Worm (Caenorhabditis elegans) whole organism, L1 larva: ENCODE data around the gene fbxa-6.

Experiments used
- C04F5.9 ChIP-seq: sonication (generic microtip); optimal IDR thresholded peaks from 2 replicates; lab custom pipeline; 2016; ENCODE audit warnings: missing genetic modification characterization, missing compliant biosample characterization
- C16A3.4 ChIP-seq: fragments of 150-350 bp; optimal IDR thresholded peaks from 2 replicates; lab custom pipeline; 2014; ENCODE audit warnings: missing biosample characterization, missing genetic modification characterization
- C34B4.2 ChIP-seq: sonication (generic microtip); optimal IDR thresholded peaks from 2 replicates; lab custom pipeline; 2017; ENCODE audit warnings: mild to moderate bottlenecking, missing genetic modification characterization, missing compliant biosample characterization
- F16B12.6 ChIP-seq: fragments of 150-350 bp; optimal IDR thresholded peaks from 2 replicates; lab custom pipeline; 2014; ENCODE audit warnings: missing biosample characterization, missing genetic modification characterization
- Y116A8C.19 ChIP-seq: sonication (generic microtip); optimal IDR thresholded peaks from 2 replicates; lab custom pipeline; 2016; ENCODE audit warnings: missing compliant biosample characterization, missing genetic modification characterization, borderline replicate concordance
- alr-1 ChIP-seq: fragments of 200-800 bp; sonication (Bioruptor generic); optimal IDR thresholded peaks from 2 replicates; lab custom pipeline; 2018; ENCODE audit warnings: borderline replicate concordance, mild to moderate bottlenecking, missing genetic modification characterization, missing compliant biosample characterization
- ama-1 ChIP-seq: fragments of 150-350 bp; optimal IDR thresholded peaks from 2 replicates; lab custom pipeline; 2014
- blmp-1 ChIP-seq: fragments of 150-350 bp; optimal IDR thresholded peaks from 2 replicates; lab custom pipeline; 2014; ENCODE audit warnings: missing biosample characterization, missing genetic modification characterization
- ceh-63 ChIP-seq: fragments of 200-800 bp; sonication (Bioruptor generic); optimal IDR thresholded peaks from 2 replicates; lab custom pipeline; 2018; ENCODE audit warnings: mild to moderate bottlenecking, missing genetic modification characterization, missing compliant biosample characterization
- ceh-88 ChIP-seq: fragments of 200-800 bp; sonication (Bioruptor generic); IDR thresholded peaks from 2 replicates; pipeline ENCODE4 v1.3.6; 2022; ENCODE audit warnings: missing genetic modification characterization, missing compliant biosample characterization
- ceh-90 ChIP-seq: sonication (generic microtip); optimal IDR thresholded peaks from 2 replicates; lab custom pipeline; 2016; ENCODE audit warnings: missing genetic modification characterization, missing compliant biosample characterization
- ces-1 ChIP-seq: fragments of 150-350 bp; optimal IDR thresholded peaks from 2 replicates; lab custom pipeline; 2014; ENCODE audit warnings: missing biosample characterization, missing genetic modification reagents, missing genetic modification characterization
- dsc-1 ChIP-seq: sonication (generic microtip); optimal IDR thresholded peaks from 2 replicates; lab custom pipeline; 2016; ENCODE audit warnings: mild to moderate bottlenecking, missing genetic modification characterization, missing compliant biosample characterization
- efl-1 ChIP-seq, 4 experiments: fragments of 150-350 bp; optimal IDR thresholded peaks in 3 of 4; peaks in 1 of 4; 1 replicate in 1 of 4; 2 replicates in 3 of 4; lab custom pipeline; 2014; ENCODE audit warnings: missing biosample characterization in 2 of 4, missing genetic modification characterization in 2 of 4, missing genetic modification reagents in 2 of 4
- efl-3 ChIP-seq: fragments of 200-800 bp; sonication (Bioruptor generic); optimal IDR thresholded peaks from 2 replicates; lab custom pipeline; 2018; ENCODE audit warnings: mild to moderate bottlenecking, missing genetic modification characterization, missing compliant biosample characterization
- egl-27 ChIP-seq, 2 experiments: fragments of 150-350 bp in 1 of 2; sonication (generic microtip); optimal IDR thresholded peaks; 3 replicates each; lab custom pipeline; 2017 to 2018; ENCODE audit warnings: missing biosample characterization in 2 of 2, missing genetic modification characterization in 2 of 2, missing genetic modification reagents in 2 of 2
- elt-2 ChIP-seq: sonication (generic microtip); optimal IDR thresholded peaks from 2 replicates; lab custom pipeline; 2016; ENCODE audit warnings: missing genetic modification characterization, mild to moderate bottlenecking, inconsistent platforms, missing compliant biosample characterization, missing genetic modification reagents
- elt-3 ChIP-seq, 6 experiments: fragments of 150-350 bp in 1 of 6; sonication (generic microtip); optimal IDR thresholded peaks; 2 replicates each; lab custom pipeline; 2017 to 2018; ENCODE audit warnings: missing biosample characterization in 6 of 6, missing genetic modification characterization in 6 of 6, inconsistent platforms in 1 of 6
- ets-5 ChIP-seq: fragments of 200-800 bp; sonication (Bioruptor generic); IDR thresholded peaks from 2 replicates; pipeline ENCODE4 v1.3.6; 2022; ENCODE audit warnings: missing genetic modification characterization, missing compliant biosample characterization
- fkh-8 ChIP-seq: sonication (generic microtip); optimal IDR thresholded peaks from 2 replicates; lab custom pipeline; 2016; ENCODE audit warnings: mild to moderate bottlenecking, missing genetic modification characterization, missing compliant biosample characterization
- hlh-17 ChIP-seq: fragments of 200-800 bp; sonication (Bioruptor generic); optimal IDR thresholded peaks from 2 replicates; lab custom pipeline; 2018; ENCODE audit warnings: missing genetic modification characterization, mild to moderate bottlenecking, missing compliant biosample characterization, moderate library complexity, borderline replicate concordance
- jun-1 ChIP-seq: fragments of 150-350 bp; optimal IDR thresholded peaks from 2 replicates; lab custom pipeline; 2014; ENCODE audit warnings: missing biosample characterization, missing genetic modification reagents, missing genetic modification characterization
- lin-13 ChIP-seq: fragments of 150-350 bp; optimal IDR thresholded peaks from 2 replicates; lab custom pipeline; 2014; ENCODE audit warnings: missing biosample characterization, missing genetic modification reagents, missing genetic modification characterization
- lin-14 ChIP-seq: fragments of 200-800 bp; sonication (Bioruptor generic); optimal IDR thresholded peaks from 2 replicates; lab custom pipeline; 2018; ENCODE audit warnings: mild to moderate bottlenecking, missing genetic modification characterization, moderate library complexity, missing compliant biosample characterization
- lin-15B ChIP-seq: fragments of 150-350 bp; sonication (generic microtip); optimal IDR thresholded peaks from 3 replicates; lab custom pipeline; 2014; ENCODE audit warnings: missing biosample characterization, missing genetic modification characterization
- lsy-2 ChIP-seq, 2 experiments: fragments of 150-350 bp; optimal IDR thresholded peaks; 2 replicates each; lab custom pipeline; 2014; ENCODE audit warnings: missing biosample characterization in 2 of 2, missing genetic modification characterization in 2 of 2
- mdl-1 ChIP-seq, 2 experiments: fragments of 150-350 bp; optimal IDR thresholded peaks; 2 replicates each; lab custom pipeline; 2014 to 2017; ENCODE audit warnings: missing biosample characterization in 2 of 2, missing genetic modification characterization in 2 of 2, inconsistent platforms in 1 of 2
- nhr-237 ChIP-seq: fragments of 150-350 bp; optimal IDR thresholded peaks from 2 replicates; lab custom pipeline; 2014; ENCODE audit warnings: missing biosample characterization, missing genetic modification characterization
- nhr-47 ChIP-seq: sonication (generic microtip); optimal IDR thresholded peaks from 2 replicates; lab custom pipeline; 2016; ENCODE audit warnings: mild to moderate bottlenecking, missing genetic modification characterization, moderate library complexity, missing compliant biosample characterization
- nhr-71 ChIP-seq: sonication (generic microtip); optimal IDR thresholded peaks from 2 replicates; lab custom pipeline; 2016; ENCODE audit warnings: mild to moderate bottlenecking, missing genetic modification characterization, moderate library complexity, missing compliant biosample characterization
- nhr-77 ChIP-seq: fragments of 150-350 bp; optimal IDR thresholded peaks from 2 replicates; lab custom pipeline; 2014; ENCODE audit warnings: missing biosample characterization, missing genetic modification characterization
- nhr-84 ChIP-seq: sonication (generic microtip); optimal IDR thresholded peaks from 2 replicates; lab custom pipeline; 2017; ENCODE audit warnings: missing biosample characterization, missing genetic modification characterization
- nhr-85 ChIP-seq: sonication (generic microtip); peaks from one replicate; lab custom pipeline; 2016; ENCODE audit warnings: missing genetic modification characterization, inconsistent platforms, missing compliant biosample characterization
- pax-3 ChIP-seq: fragments of 200-800 bp; sonication (Bioruptor generic); optimal IDR thresholded peaks from 2 replicates; lab custom pipeline; 2018; ENCODE audit warnings: mild to moderate bottlenecking, missing genetic modification characterization, moderate library complexity, missing compliant biosample characterization
- sup-37 ChIP-seq: fragments of 200-800 bp; sonication (Bioruptor generic); optimal IDR thresholded peaks from 2 replicates; lab custom pipeline; 2018; ENCODE audit warnings: mild to moderate bottlenecking, missing genetic modification characterization, missing compliant biosample characterization
- unc-130 ChIP-seq: fragments of 150-350 bp; optimal IDR thresholded peaks from 2 replicates; lab custom pipeline; 2017; ENCODE audit warnings: missing biosample characterization, missing genetic modification characterization, inconsistent platforms
- unc-30 ChIP-seq: sonication (generic microtip); optimal IDR thresholded peaks from 2 replicates; lab custom pipeline; 2017; ENCODE audit warnings: missing biosample characterization, missing genetic modification characterization
- ztf-11 ChIP-seq, 2 experiments: sonication (generic microtip); optimal IDR thresholded peaks; 2 replicates each; lab custom pipeline; 2016 to 2017; ENCODE audit warnings: missing genetic modification characterization in 2 of 2, missing biosample characterization in 1 of 2, missing compliant biosample characterization in 1 of 2

The fbxa-6 gene

DNA sequence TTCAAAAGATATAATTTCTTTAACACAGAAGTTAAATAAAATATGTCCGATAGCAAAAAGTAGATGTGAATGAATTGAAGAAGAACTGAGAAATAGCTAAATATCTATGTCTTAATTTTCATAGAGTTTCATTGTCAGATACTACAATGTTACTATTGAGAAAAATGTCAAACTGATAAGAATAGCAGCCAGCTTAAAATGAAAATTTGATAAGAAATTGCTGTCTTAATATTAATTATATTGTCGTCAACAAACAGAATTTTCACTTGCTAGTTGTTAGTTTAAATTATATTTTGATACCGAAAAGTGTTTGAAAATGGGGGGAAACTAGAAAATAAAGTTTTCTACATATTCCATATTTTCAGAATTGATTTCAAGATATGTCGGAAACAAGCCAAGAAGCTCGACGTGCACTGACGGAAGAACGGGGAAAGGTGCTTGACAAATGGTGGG, at the start of gene fbxa-6, which contains the start of the genes cTel54X.2 and npr-30:
Gene fbxa-6, minus strand, starts transcription at position 179 of the 453 bp plus-strand sequence.
Gene cTel54X.2, plus strand, starts transcription at position 360 of the 453 bp plus-strand sequence.
Gene npr-30, plus strand, starts transcription at position 403 of the 453 bp plus-strand sequence.
- TF ChIP-seq dsc-1 (tag; lab: Kevin White, UChicago) (no peak), Y116A8C.19 (tag; lab: Kevin White, UChicago) (no peak), elt-2 (tag; lab: Kevin White, UChicago) (peak; percentile 21), C16A3.4 (tag; lab: Kevin White, UChicago) (no peak)
- TF ChIP-seq, all 84 proteins: peak for 1

ce11 chrIII:51622-52021, 48.7 kb upstream of the fbxa-6 start:
- TF ChIP-seq nhr-237 (tag; lab: Kevin White, UChicago) (no peak), C16A3.4 (tag; lab: Kevin White, UChicago) (no peak), nhr-71 (tag; lab: Kevin White, UChicago) (no peak), nhr-47 (tag; lab: Kevin White, UChicago) (no peak), ama-1 (no peak), fkh-8 (tag; lab: Kevin White, UChicago) (no peak)

ce11 chrIII:50418-50817, 47.5 kb upstream of the fbxa-6 start:
- no peak for TF ChIP-seq efl-1 (optimal IDR thresholded peaks at IDR 0.05; lab: Kevin White, UChicago)
- TF ChIP-seq efl-1 (GFP tag; optimal IDR thresholded peaks at IDR 0.05 in 1 of 2; lab: Kevin White, UChicago) = peak in 1 of 2 experiments; percentile 10
- no peak for TF ChIP-seq nhr-77
- peak; percentile 32 for TF ChIP-seq nhr-85 (tag; lab: Kevin White, UChicago)
- TF ChIP-seq nhr-84 = no peak
- no peak for TF ChIP-seq sup-37 (GFP tag; lab: Kevin White, UChicago)
- no peak for TF ChIP-seq blmp-1 (tag; lab: Kevin White, UChicago)
- no peak for TF ChIP-seq lsy-2 (tag; optimal IDR thresholded peaks at IDR 0.05; lab: Kevin White, UChicago)
- no peak for TF ChIP-seq ama-1
- TF ChIP-seq, all 84 proteins: peak for 2

- TF ChIP-seq mdl-1 (tag; optimal IDR thresholded peaks at IDR 0.05; lab: Kevin White, UChicago) (no peak), ceh-90 (no peak), ets-5 (GFP tag; lab: Robert Waterston, UW) (no peak), elt-3 (tag; optimal IDR thresholded peaks at IDR 0.05; lab: Kevin White, UChicago) (no peak), jun-1 (no peak), ztf-11 (tag; optimal IDR thresholded peaks at IDR 0.05; lab: Kevin White, UChicago) (no peak), C34B4.2 (tag; lab: Kevin White, UChicago) (no peak), unc-130 (tag; lab: Kevin White, UChicago) (no peak), lin-13 (GFP tag; lab: Kevin White, UChicago) (no peak), F16B12.6 (tag; lab: Kevin White, UChicago) (no peak), fkh-8 (tag; lab: Kevin White, UChicago) (no peak), ceh-63 (GFP tag; lab: Kevin White, UChicago) (no peak), nhr-237 (tag; lab: Kevin White, UChicago) (no peak), alr-1 (tag; lab: Kevin White, UChicago) (no peak), hlh-17 (GFP tag; lab: Kevin White, UChicago) (no peak), ces-1 (GFP tag; lab: Kevin White, UChicago) (no peak), nhr-47 (tag; lab: Kevin White, UChicago) (no peak), pax-3 (tag; lab: Kevin White, UChicago) (no peak), unc-30 (no peak)
Measured at ce11 chrIII:49064-49463, 46.2 kb upstream of the fbxa-6 start.

ce11 chrIII:48329-48728, 45.4 kb upstream of the fbxa-6 start:
- TF ChIP-seq lin-14 (GFP tag; lab: Kevin White, UChicago) = no peak
- no peak for TF ChIP-seq efl-3 (GFP tag; lab: Kevin White, UChicago)
- TF ChIP-seq ets-5 (GFP tag; lab: Robert Waterston, UW) = no peak
- TF ChIP-seq lin-15B (tag; lab: Kevin White, UChicago) = no peak
- TF ChIP-seq lin-13 (GFP tag; lab: Kevin White, UChicago) = no peak
- TF ChIP-seq C04F5.9 (tag; lab: Kevin White, UChicago) = no peak
- TF ChIP-seq ceh-90 = no peak
- TF ChIP-seq egl-27 (tag; optimal IDR thresholded peaks at IDR 0.05; lab: Kevin White, UChicago) = no peak
- no peak for TF ChIP-seq ceh-88 (GFP tag; lab: Robert Waterston, UW)
- TF ChIP-seq ces-1 (GFP tag; lab: Kevin White, UChicago) = no peak
- TF ChIP-seq fkh-8 (tag; lab: Kevin White, UChicago) = no peak
- TF ChIP-seq jun-1 = no peak
- no peak for TF ChIP-seq ama-1
- no peak for TF ChIP-seq nhr-85 (tag; lab: Kevin White, UChicago)
